Fruit fly (Drosophila melanogaster): ENCODE measurements around the gene CG33927.

Gene CG33927

dm6 chr3R:4712063-4712462 is 21.7 kb upstream of the CG33927 start:
- no peak for TF ChIP-seq Clk (GFP tag; optimal IDR thresholded peaks at IDR 0.05)
- TF ChIP-seq toe (GFP tag; optimal IDR thresholded peaks at IDR 0.05) = no peak
- TF ChIP-seq CG12768 (GFP tag; optimal IDR thresholded peaks at IDR 0.05) = no peak
- TF ChIP-seq Hr96 (GFP tag; optimal IDR thresholded peaks at IDR 0.05) = no peak

- TF ChIP-seq Clk (GFP tag; optimal IDR thresholded peaks at IDR 0.05) = peak; percentile 6
- TF ChIP-seq toe (GFP tag; optimal IDR thresholded peaks at IDR 0.05) = no peak
- TF ChIP-seq tj (GFP tag; optimal IDR thresholded peaks at IDR 0.05) = peak; percentile 30
- peak; percentile 75 for TF ChIP-seq CG12768 (GFP tag; optimal IDR thresholded peaks at IDR 0.05)
- TF ChIP-seq CG1620 (GFP tag; optimal IDR thresholded peaks at IDR 0.05) = no peak
- peak; percentile 50 for TF ChIP-seq CG7101 (tag; optimal IDR thresholded peaks at IDR 0.05)
- no peak for TF ChIP-seq ovo (GFP tag; optimal IDR thresholded peaks at IDR 0.05)
- peak; percentile 86 for TF ChIP-seq cic (GFP tag; optimal IDR thresholded peaks at IDR 0.05)
- TF ChIP-seq Hr96 (GFP tag; optimal IDR thresholded peaks at IDR 0.05) = peak; percentile 19
- no peak for TF ChIP-seq Crg-1 (GFP tag; optimal IDR thresholded peaks at IDR 0.05)
- peak; percentile 53 for TF ChIP-seq CG33017 (tag; optimal IDR thresholded peaks at IDR 0.05)
- TF ChIP-seq CG5204 (GFP tag; optimal IDR thresholded peaks at IDR 0.05) = no peak
- peak; percentile 49 for TF ChIP-seq Mnt (GFP tag; optimal IDR thresholded peaks at IDR 0.05)
- TF ChIP-seq kay (GFP tag; ENCODE audit: borderline replicate concordance) = peak; percentile 27
- TF ChIP-seq pad (GFP tag; optimal IDR thresholded peaks at IDR 0.05) = peak; percentile 14
- peak; percentile 53 for TF ChIP-seq CG7045 (GFP tag; optimal IDR thresholded peaks at IDR 0.05)
- no peak for TF ChIP-seq cnc (optimal IDR thresholded peaks at IDR 0.05)
- TF ChIP-seq bab1 (GFP tag; optimal IDR thresholded peaks at IDR 0.05) = no peak
- TF ChIP-seq CG14711 (tag; optimal IDR thresholded peaks at IDR 0.05) = no peak
- TF ChIP-seq CG11617 (GFP tag; optimal IDR thresholded peaks at IDR 0.05) = peak; percentile 34
These were observed 15.6 kb upstream of the CG33927 start for dm6 chr3R:4706055-4706454.

dm6 chr3R:4705167-4705566 is 14.8 kb upstream of the CG33927 start:
- TF ChIP-seq CG1620 (GFP tag; optimal IDR thresholded peaks at IDR 0.05) (no peak), Clk (GFP tag; optimal IDR thresholded peaks at IDR 0.05) (no peak), pad (GFP tag; optimal IDR thresholded peaks at IDR 0.05) (no peak), CG7101 (tag; optimal IDR thresholded peaks at IDR 0.05) (no peak), tj (GFP tag; optimal IDR thresholded peaks at IDR 0.05) (no peak), CG14711 (tag; optimal IDR thresholded peaks at IDR 0.05) (no peak), CG12768 (GFP tag; optimal IDR thresholded peaks at IDR 0.05) (no peak), CG7045 (GFP tag; optimal IDR thresholded peaks at IDR 0.05) (no peak), bab1 (GFP tag; optimal IDR thresholded peaks at IDR 0.05) (no peak), Crg-1 (GFP tag; optimal IDR thresholded peaks at IDR 0.05) (no peak), CG5204 (GFP tag; optimal IDR thresholded peaks at IDR 0.05) (no peak)

- TF ChIP-seq CG1620 (GFP tag; optimal IDR thresholded peaks at IDR 0.05) = no peak
- TF ChIP-seq CG7101 (tag; optimal IDR thresholded peaks at IDR 0.05) = peak; percentile 9
- TF ChIP-seq kay (GFP tag; ENCODE audit: borderline replicate concordance) = peak; percentile 95
- TF ChIP-seq cnc (optimal IDR thresholded peaks at IDR 0.05) = no peak
- peak; percentile 54 for TF ChIP-seq CG7045 (GFP tag; optimal IDR thresholded peaks at IDR 0.05)
- TF ChIP-seq Clk (GFP tag; optimal IDR thresholded peaks at IDR 0.05) = no peak
- no peak for TF ChIP-seq CG33017 (tag; optimal IDR thresholded peaks at IDR 0.05)
- TF ChIP-seq CG14711 (tag; optimal IDR thresholded peaks at IDR 0.05) = no peak
- no peak for TF ChIP-seq Mnt (GFP tag; optimal IDR thresholded peaks at IDR 0.05)
- TF ChIP-seq CG5204 (GFP tag; optimal IDR thresholded peaks at IDR 0.05) = peak; percentile 11
- no peak for TF ChIP-seq toe (GFP tag; optimal IDR thresholded peaks at IDR 0.05)
- no peak for TF ChIP-seq Crg-1 (GFP tag; optimal IDR thresholded peaks at IDR 0.05)
- no peak for TF ChIP-seq ovo (GFP tag; optimal IDR thresholded peaks at IDR 0.05)
- TF ChIP-seq Hr96 (GFP tag; optimal IDR thresholded peaks at IDR 0.05) = no peak
- TF ChIP-seq cic (GFP tag; optimal IDR thresholded peaks at IDR 0.05) = peak; percentile 66
- no peak for TF ChIP-seq CG12768 (GFP tag; optimal IDR thresholded peaks at IDR 0.05)
- TF ChIP-seq pad (GFP tag; optimal IDR thresholded peaks at IDR 0.05) = no peak
- TF ChIP-seq bab1 (GFP tag; optimal IDR thresholded peaks at IDR 0.05) = no peak
- TF ChIP-seq CG11617 (GFP tag; optimal IDR thresholded peaks at IDR 0.05) = no peak
- no peak for TF ChIP-seq tj (GFP tag; optimal IDR thresholded peaks at IDR 0.05)
These were observed 4.4 kb upstream of the CG33927 start for dm6 chr3R:4694805-4695204.

dm6 chr3R:4687207-4687606 is 3.2 kb downstream of the CG33927 start:
- TF ChIP-seq kay (GFP tag; ENCODE audit: borderline replicate concordance) = no peak
- TF ChIP-seq CG1620 (GFP tag; optimal IDR thresholded peaks at IDR 0.05) = no peak

- TF ChIP-seq CG1620 (GFP tag; optimal IDR thresholded peaks at IDR 0.05) (no peak), CG14711 (tag; optimal IDR thresholded peaks at IDR 0.05) (no peak), pad (GFP tag; optimal IDR thresholded peaks at IDR 0.05) (no peak), CG7101 (tag; optimal IDR thresholded peaks at IDR 0.05) (no peak), CG12768 (GFP tag; optimal IDR thresholded peaks at IDR 0.05) (no peak), CG11617 (GFP tag; optimal IDR thresholded peaks at IDR 0.05) (no peak), kay (GFP tag; ENCODE audit: borderline replicate concordance) (no peak), Clk (GFP tag; optimal IDR thresholded peaks at IDR 0.05) (no peak), Mnt (GFP tag; optimal IDR thresholded peaks at IDR 0.05) (no peak), Crg-1 (GFP tag; optimal IDR thresholded peaks at IDR 0.05) (no peak), CG33017 (tag; optimal IDR thresholded peaks at IDR 0.05) (no peak), CG7045 (GFP tag; optimal IDR thresholded peaks at IDR 0.05) (no peak), cic (GFP tag; optimal IDR thresholded peaks at IDR 0.05) (no peak), bab1 (GFP tag; optimal IDR thresholded peaks at IDR 0.05) (no peak), cnc (optimal IDR thresholded peaks at IDR 0.05) (no peak), Hr96 (GFP tag; optimal IDR thresholded peaks at IDR 0.05) (no peak)
These were observed 12.0 kb downstream of the CG33927 start for dm6 chr3R:4678362-4678761.
